Worm (Caenorhabditis elegans) whole organism, midembryonic: ENCODE measurements around the gene Y54F10BM.22.

Experiments used
- T22C8.4 ChIP-seq: fragments of 200-800 bp; sonication (Bioruptor generic); IDR thresholded peaks from 2 replicates; pipeline ENCODE4 v1.3.6; 2022; ENCODE audit warnings: missing genetic modification characterization, missing compliant biosample characterization
- cog-1 ChIP-seq: sonication (generic microtip); optimal IDR thresholded peaks from 2 replicates; lab custom pipeline; 2016; ENCODE audit warnings: missing genetic modification characterization, missing compliant biosample characterization
- flt-1 ChIP-seq: fragments of 200-800 bp; sonication (Bioruptor generic); IDR thresholded peaks from 2 replicates; pipeline ENCODE4 v1.3.6; 2022; ENCODE audit warnings: missing genetic modification characterization, missing compliant biosample characterization
- klf-2 ChIP-seq: fragments of 200-800 bp; sonication (Bioruptor generic); conservative IDR thresholded peaks from 2 replicates; pipeline ENCODE4 v1.3.6; 2022; ENCODE audit warnings: missing genetic modification reagents, missing genetic modification characterization, missing compliant biosample characterization
- med-1 ChIP-seq: sonication (generic microtip); optimal IDR thresholded peaks from 2 replicates; lab custom pipeline; 2017; ENCODE audit warnings: missing genetic modification characterization, mild to moderate bottlenecking, missing compliant biosample characterization, antibody characterized with exemption, missing genetic modification reagents; ENCODE audit not compliant: insufficient read depth
- ref-1 ChIP-seq: fragments of 200-800 bp; sonication (Bioruptor generic); conservative IDR thresholded peaks from 2 replicates; pipeline ENCODE4 v1.3.6; 2022; ENCODE audit warnings: missing genetic modification reagents, missing genetic modification characterization, missing compliant biosample characterization
- tab-1 ChIP-seq: fragments of 200-800 bp; sonication (Bioruptor generic); IDR thresholded peaks from 2 replicates; pipeline ENCODE4 v1.3.6; 2022; ENCODE audit warnings: missing genetic modification characterization, missing compliant biosample characterization
- ztf-23 ChIP-seq: fragments of 200-800 bp; sonication (Bioruptor generic); IDR thresholded peaks from 2 replicates; pipeline ENCODE4 v1.3.6; 2022; ENCODE audit warnings: missing genetic modification reagents, missing genetic modification characterization, missing compliant biosample characterization
- ztf-29 ChIP-seq: fragments of 200-800 bp; sonication (Bioruptor generic); IDR thresholded peaks from 2 replicates; pipeline ENCODE4 v1.3.6; 2022; ENCODE audit warnings: missing genetic modification reagents, missing genetic modification characterization, missing compliant biosample characterization

Gene Y54F10BM.22

ce11 chrIII:2280569-2280968 is at the start of gene Y54F10BM.22:
TSS of gene Y54F10BM.22 (plus strand) at chrIII:2280899.
- TF ChIP-seq tab-1 (no peak), flt-1 (GFP tag; lab: Robert Waterston, UW) (no peak), ref-1 (GFP tag; lab: Robert Waterston, UW) (no peak), klf-2 (no peak), ztf-29 (GFP tag; lab: Robert Waterston, UW) (no peak), cog-1 (no peak), ztf-23 (GFP tag; lab: Robert Waterston, UW) (no peak), med-1 (GFP tag; lab: Kevin White, UChicago) (no peak), T22C8.4 (GFP tag; lab: Robert Waterston, UW) (no peak)

ce11 chrIII:2232360-2232759 is 48.3 kb upstream of the Y54F10BM.22 start, which contains the start of gene fbxa-47:
TSS of gene fbxa-47 (minus strand) at chrIII:2232460.
- no peak for TF ChIP-seq cog-1
- no peak for TF ChIP-seq ztf-23 (GFP tag; lab: Robert Waterston, UW)
- no peak for TF ChIP-seq tab-1
- no peak for TF ChIP-seq ref-1 (GFP tag; lab: Robert Waterston, UW)
- no peak for TF ChIP-seq ztf-29 (GFP tag; lab: Robert Waterston, UW)
- no peak for TF ChIP-seq T22C8.4 (GFP tag; lab: Robert Waterston, UW)
- TF ChIP-seq klf-2, result no peak
- TF ChIP-seq med-1 (GFP tag; lab: Kevin White, UChicago), result no peak
- TF ChIP-seq flt-1 (GFP tag; lab: Robert Waterston, UW), result no peak

ce11 chrIII:2233399-2233798 is 47.3 kb upstream of the Y54F10BM.22 start:
- TF ChIP-seq ztf-23 (GFP tag; lab: Robert Waterston, UW) (no peak), med-1 (GFP tag; lab: Kevin White, UChicago) (no peak), flt-1 (GFP tag; lab: Robert Waterston, UW) (no peak), T22C8.4 (GFP tag; lab: Robert Waterston, UW) (no peak), ztf-29 (GFP tag; lab: Robert Waterston, UW) (no peak), klf-2 (no peak), cog-1 (no peak), tab-1 (no peak), ref-1 (GFP tag; lab: Robert Waterston, UW) (no peak)

DNA sequence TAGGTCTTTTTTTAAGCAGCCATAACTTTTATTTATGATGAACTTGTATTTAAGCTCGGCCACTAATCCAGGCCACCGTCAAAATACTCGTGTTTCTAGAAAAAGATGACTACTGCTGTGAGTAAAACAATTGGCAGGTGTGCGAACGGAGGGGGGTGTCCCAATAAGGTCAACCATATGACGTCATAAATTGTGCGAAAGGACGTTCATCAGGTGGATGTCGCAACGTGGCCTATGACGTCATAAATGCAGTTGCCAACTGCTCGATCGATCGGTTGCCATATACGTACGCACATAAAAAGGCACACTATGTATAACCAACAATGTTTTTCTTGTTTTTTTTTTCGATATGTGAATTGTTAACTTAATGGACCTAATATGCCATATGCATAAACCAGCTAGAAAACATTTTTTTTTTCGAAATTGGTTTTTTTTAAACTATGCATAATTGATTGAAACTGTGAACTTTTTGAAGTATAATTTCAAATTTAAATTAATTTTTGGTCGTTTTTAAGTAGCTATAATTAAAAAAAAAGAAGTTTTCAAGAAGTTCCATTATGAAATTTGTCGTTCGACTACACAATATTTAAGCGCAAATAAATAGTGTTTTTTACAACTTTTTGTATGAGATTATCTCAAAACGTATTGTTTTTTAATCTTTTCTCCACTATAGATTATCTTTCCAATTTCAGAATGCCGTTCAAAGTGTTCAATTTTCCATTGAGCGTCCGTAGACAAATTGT is 46.3 kb upstream of the Y54F10BM.22 start, which contains the start of gene C39B5.2:
Gene C39B5.2, plus strand, starts transcription at position 693 of the 743 bp plus-strand sequence.
- no peak for TF ChIP-seq tab-1
- no peak for TF ChIP-seq ref-1 (GFP tag; lab: Robert Waterston, UW)
- TF ChIP-seq flt-1 (GFP tag; lab: Robert Waterston, UW), result peak; percentile 52; the same call in 1 of the 2 replicates

ce11 chrIII:2239587-2240144 is 41.0 kb upstream of the Y54F10BM.22 start, which contains the start of gene C39B5.10:
TSS of gene C39B5.10 (minus strand) at chrIII:2239637.
- TF ChIP-seq flt-1 (GFP tag; lab: Robert Waterston, UW) (no peak), med-1 (GFP tag; lab: Kevin White, UChicago) (no peak), ref-1 (GFP tag; lab: Robert Waterston, UW) (no peak), ztf-29 (GFP tag; lab: Robert Waterston, UW) (no peak), ztf-23 (GFP tag; lab: Robert Waterston, UW) (no peak), tab-1 (no peak), cog-1 (no peak), klf-2 (no peak)

DNA sequence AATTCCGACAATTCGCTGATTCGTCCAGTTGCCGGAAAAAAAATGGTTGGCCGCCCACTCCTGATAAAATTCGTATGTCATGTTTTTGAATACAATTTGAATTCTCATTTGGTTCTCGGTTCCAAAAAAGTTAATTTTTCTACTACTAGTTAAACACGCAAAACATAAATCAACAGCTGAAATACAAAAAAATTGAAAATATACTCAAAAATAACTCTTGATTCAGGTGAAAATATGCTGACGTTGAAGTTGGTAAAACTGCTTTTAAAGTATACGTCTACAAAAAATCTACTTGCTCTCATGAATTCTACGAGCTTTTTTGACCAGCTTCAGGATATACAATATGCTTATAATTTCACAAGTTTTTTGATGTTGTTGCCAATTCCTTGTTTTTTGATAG is 40.2 kb upstream of the Y54F10BM.22 start, which contains the start of gene srz-56:
Gene srz-56, plus strand, starts transcription at position 301 of the 400 bp plus-strand sequence.
- TF ChIP-seq klf-2, result no peak
- no peak for TF ChIP-seq flt-1 (GFP tag; lab: Robert Waterston, UW)
- no peak for TF ChIP-seq med-1 (GFP tag; lab: Kevin White, UChicago)
- TF ChIP-seq tab-1, result no peak
- TF ChIP-seq ref-1 (GFP tag; lab: Robert Waterston, UW), result no peak
- TF ChIP-seq ztf-23 (GFP tag; lab: Robert Waterston, UW), result no peak
- no peak for TF ChIP-seq T22C8.4 (GFP tag; lab: Robert Waterston, UW)
- TF ChIP-seq ztf-29 (GFP tag; lab: Robert Waterston, UW), result no peak
- TF ChIP-seq cog-1, result no peak

ce11 chrIII:2243617-2244016 is 37.1 kb upstream of the Y54F10BM.22 start:
- no peak for TF ChIP-seq T22C8.4 (GFP tag; lab: Robert Waterston, UW)
- TF ChIP-seq med-1 (GFP tag; lab: Kevin White, UChicago), result no peak
- TF ChIP-seq ztf-29 (GFP tag; lab: Robert Waterston, UW), result no peak
- no peak for TF ChIP-seq ztf-23 (GFP tag; lab: Robert Waterston, UW)
- TF ChIP-seq cog-1, result no peak
- TF ChIP-seq ref-1 (GFP tag; lab: Robert Waterston, UW), result no peak
- TF ChIP-seq klf-2, result no peak
- TF ChIP-seq flt-1 (GFP tag; lab: Robert Waterston, UW), result no peak
- no peak for TF ChIP-seq tab-1

DNA sequence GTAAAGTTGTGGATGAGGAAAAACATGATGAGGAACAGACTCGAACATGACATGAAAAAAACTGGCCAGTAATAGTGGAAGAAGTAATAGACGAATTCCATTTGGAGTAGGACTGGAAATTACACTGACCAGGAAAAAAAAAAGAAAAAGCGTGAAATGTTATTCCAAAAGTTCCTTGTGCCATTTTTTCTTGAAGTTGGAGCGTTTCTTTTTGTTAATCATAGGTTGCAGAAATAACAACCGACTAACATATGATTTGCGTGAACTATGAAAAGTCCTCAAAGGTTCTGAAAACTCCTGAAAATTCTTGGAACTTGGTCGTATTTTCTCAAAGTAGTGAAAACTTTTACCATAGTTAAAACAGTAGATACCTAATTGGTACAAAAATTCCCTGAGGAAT is 35.0 kb upstream of the Y54F10BM.22 start, which contains the start of gene srd-67:
Gene srd-67, minus strand, starts transcription at position 101 of the 400 bp plus-strand sequence.
- no peak for TF ChIP-seq med-1 (GFP tag; lab: Kevin White, UChicago)
- TF ChIP-seq klf-2, result no peak
- TF ChIP-seq ztf-29 (GFP tag; lab: Robert Waterston, UW), result no peak
- no peak for TF ChIP-seq cog-1
- no peak for TF ChIP-seq ztf-23 (GFP tag; lab: Robert Waterston, UW)
- TF ChIP-seq tab-1, result no peak
- no peak for TF ChIP-seq T22C8.4 (GFP tag; lab: Robert Waterston, UW)

DNA sequence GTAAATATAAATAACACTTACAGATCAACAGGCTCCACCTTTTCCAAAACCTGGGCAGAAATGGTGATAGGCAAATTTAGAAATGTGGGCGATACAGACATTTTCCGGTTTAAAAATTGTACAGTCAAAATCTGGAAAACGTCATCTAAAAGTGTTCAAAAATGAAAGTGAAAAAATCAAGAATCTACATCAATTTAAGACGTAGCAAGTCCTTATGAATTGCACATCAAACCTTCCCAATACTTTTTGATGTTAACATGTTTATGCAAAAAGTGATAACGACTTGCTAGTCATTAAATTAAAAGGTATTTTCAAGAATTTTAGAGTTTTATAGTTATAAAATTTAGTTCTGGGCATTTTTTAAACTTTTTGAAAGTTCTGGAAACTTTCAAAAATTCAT is 29.4 kb upstream of the Y54F10BM.22 start, which contains the start of gene fbxa-7:
Gene fbxa-7, minus strand, starts transcription at position 101 of the 400 bp plus-strand sequence.
- TF ChIP-seq ztf-29 (GFP tag; lab: Robert Waterston, UW) (no peak), T22C8.4 (GFP tag; lab: Robert Waterston, UW) (no peak), flt-1 (GFP tag; lab: Robert Waterston, UW) (no peak), ztf-23 (GFP tag; lab: Robert Waterston, UW) (no peak), ref-1 (GFP tag; lab: Robert Waterston, UW) (no peak), med-1 (GFP tag; lab: Kevin White, UChicago) (no peak), klf-2 (no peak), tab-1 (no peak), cog-1 (no peak)
